Fruit fly (Drosophila melanogaster) whole organism, embryonic: ENCODE data around the gene CG15044.

Experiments
- Bgb ChIP-seq: fragments of 200-800 bp; sonication (Bioruptor generic); IDR thresholded peaks from 2 replicates; pipeline ENCODE4 v1.3.6; 2022; ENCODE audit warnings: missing biosample characterization, missing genetic modification characterization; ENCODE audit not compliant: partially characterized antibody
- CG12769 ChIP-seq: fragments of 200-800 bp; sonication (Bioruptor generic); optimal IDR thresholded peaks from 2 replicates; lab custom pipeline; 2019; ENCODE audit warnings: missing biosample characterization, mild to moderate bottlenecking, missing genetic modification characterization, moderate library complexity
- CG13287 ChIP-seq: fragments of 200-800 bp; sonication (Bioruptor generic); IDR thresholded peaks from 2 replicates; pipeline ENCODE4 v1.3.6; 2022; ENCODE audit warnings: missing biosample characterization, missing genetic modification characterization; ENCODE audit not compliant: partially characterized antibody
- CG13624 ChIP-seq: fragments of 200-800 bp; sonication (Bioruptor generic); optimal IDR thresholded peaks from 2 replicates; lab custom pipeline; 2016; ENCODE audit warnings: missing biosample characterization, missing genetic modification characterization
- CG14441 ChIP-seq: fragments of 200-800 bp; sonication (Bioruptor generic); IDR thresholded peaks from 2 replicates; pipeline ENCODE4 v1.3.6; 2022; ENCODE audit warnings: missing biosample characterization, missing genetic modification characterization
- CG14860 ChIP-seq: fragments of 200-800 bp; sonication (Bioruptor generic); IDR thresholded peaks from 3 replicates; pipeline ENCODE4 v1.3.6; 2022; ENCODE audit warnings: missing biosample characterization, missing genetic modification characterization; ENCODE audit not compliant: partially characterized antibody
- CG15479 ChIP-seq: fragments of 200-800 bp; sonication (Bioruptor generic); optimal IDR thresholded peaks from 3 replicates; lab custom pipeline; 2019; ENCODE audit warnings: missing biosample characterization, mild to moderate bottlenecking, missing genetic modification characterization, moderate library complexity
- CG1603 ChIP-seq: fragments of 200-800 bp; sonication (Bioruptor generic); optimal IDR thresholded peaks from 2 replicates; lab custom pipeline; 2019; ENCODE audit warnings: missing biosample characterization, mild to moderate bottlenecking, missing genetic modification characterization, moderate library complexity
- CG16813 ChIP-seq: fragments of 200-800 bp; sonication (Bioruptor generic); IDR thresholded peaks from 3 replicates; pipeline ENCODE4 v1.3.6; 2022; ENCODE audit warnings: missing biosample characterization, missing genetic modification characterization; ENCODE audit not compliant: partially characterized antibody
- CG17829 ChIP-seq: fragments of 200-800 bp; optimal IDR thresholded peaks from 2 replicates; lab custom pipeline; 2019; ENCODE audit warnings: missing biosample characterization, mild to moderate bottlenecking, missing genetic modification characterization, moderate library complexity
- CG2199 ChIP-seq: fragments of 200-800 bp; sonication (Bioruptor generic); IDR thresholded peaks from 3 replicates; pipeline ENCODE4 v1.3.6; 2022; ENCODE audit warnings: missing biosample characterization, missing genetic modification characterization
- CG2678 ChIP-seq: fragments of 200-800 bp; sonication (Bioruptor generic); optimal IDR thresholded peaks from 3 replicates; lab custom pipeline; 2019; ENCODE audit warnings: missing biosample characterization, mild to moderate bottlenecking, missing genetic modification characterization, moderate library complexity
- CG34422 ChIP-seq: fragments of 200-800 bp; sonication (Bioruptor generic); IDR thresholded peaks from 3 replicates; pipeline ENCODE4 v1.3.6; 2022; ENCODE audit warnings: missing biosample characterization, missing genetic modification characterization
- CG4707 ChIP-seq: fragments of 200-800 bp; sonication (Bioruptor generic); optimal IDR thresholded peaks from 2 replicates; lab custom pipeline; 2018; ENCODE audit warnings: missing biosample characterization, mild to moderate bottlenecking, missing genetic modification characterization, moderate library complexity
- CG4730 ChIP-seq: fragments of 200-800 bp; sonication (Bioruptor generic); IDR thresholded peaks from 2 replicates; pipeline ENCODE4 v1.3.6; 2022; ENCODE audit warnings: missing biosample characterization, missing genetic modification characterization
- CG5180 ChIP-seq: fragments of 200-800 bp; sonication (Bioruptor generic); optimal IDR thresholded peaks from 3 replicates; lab custom pipeline; 2017; ENCODE audit warnings: missing biosample characterization, missing genetic modification characterization, mild to moderate bottlenecking, moderate library complexity, missing genetic modification reagents
- CG7963 ChIP-seq: fragments of 200-800 bp; sonication (Bioruptor generic); IDR thresholded peaks from 3 replicates; pipeline ENCODE4 v1.3.6; 2022; ENCODE audit warnings: missing biosample characterization, missing genetic modification characterization; ENCODE audit not compliant: partially characterized antibody
- CG9797 ChIP-seq: fragments of 200-800 bp; sonication (Bioruptor generic); optimal IDR thresholded peaks from 3 replicates; lab custom pipeline; 2018; ENCODE audit warnings: missing biosample characterization, mild to moderate bottlenecking, missing genetic modification characterization
- Chrac-16 ChIP-seq: fragments of 200-800 bp; sonication (Bioruptor generic); optimal IDR thresholded peaks from 3 replicates; lab custom pipeline; 2016; ENCODE audit warnings: missing biosample characterization, missing genetic modification characterization
- Doc3 ChIP-seq: fragments of 200-800 bp; sonication (Bioruptor generic); IDR thresholded peaks from 3 replicates; pipeline ENCODE4 v1.3.6; 2022; ENCODE audit warnings: missing biosample characterization, missing genetic modification characterization; ENCODE audit not compliant: partially characterized antibody
- Dp ChIP-seq: fragments of 200-800 bp; sonication (Bioruptor generic); optimal IDR thresholded peaks from 2 replicates; lab custom pipeline; 2018; ENCODE audit warnings: missing biosample characterization, mild to moderate bottlenecking, missing genetic modification characterization, moderate library complexity
- Dref ChIP-seq: fragments of 200-800 bp; sonication (Bioruptor generic); IDR thresholded peaks from 2 replicates; pipeline ENCODE4 v1.3.6; 2022; ENCODE audit warnings: missing biosample characterization, missing genetic modification characterization
- H2.0 ChIP-seq: fragments of 200-800 bp; sonication (Bioruptor generic); IDR thresholded peaks from 2 replicates; pipeline ENCODE4 v1.3.6; 2022; ENCODE audit warnings: missing biosample characterization, missing genetic modification characterization
- HLH4C ChIP-seq: fragments of 200-800 bp; sonication (Bioruptor generic); IDR thresholded peaks from 3 replicates; pipeline ENCODE4 v1.3.6; 2022; ENCODE audit warnings: missing biosample characterization, missing genetic modification characterization; ENCODE audit not compliant: partially characterized antibody
- HmgZ ChIP-seq: fragments of 200-800 bp; sonication (Bioruptor generic); optimal IDR thresholded peaks from 2 replicates; lab custom pipeline; 2018; ENCODE audit warnings: missing biosample characterization, mild to moderate bottlenecking, missing genetic modification characterization
- Med ChIP-seq: fragments of 200-800 bp; sonication (Bioruptor generic); peaks from one replicate; lab custom pipeline; 2016; ENCODE audit warnings: missing biosample characterization, missing genetic modification characterization, mild to moderate bottlenecking, inconsistent platforms, moderate library complexity
- Neu2 ChIP-seq: fragments of 200-800 bp; sonication (Bioruptor generic); optimal IDR thresholded peaks from 3 replicates; lab custom pipeline; 2016; ENCODE audit warnings: missing biosample characterization, missing genetic modification characterization, borderline replicate concordance
- Sin3A ChIP-seq: fragments of >200 bp; optimal IDR thresholded peaks from 2 replicates; lab custom pipeline; 2018
- amos ChIP-seq: fragments of 200-800 bp; sonication (Bioruptor generic); IDR thresholded peaks from 2 replicates; pipeline ENCODE4 v1.3.6; 2022; ENCODE audit warnings: missing biosample characterization, missing genetic modification characterization; ENCODE audit not compliant: partially characterized antibody
- bowl ChIP-seq: fragments of 200-800 bp; sonication (Bioruptor generic); IDR thresholded peaks from 2 replicates; pipeline ENCODE4 v1.3.6; 2022; ENCODE audit warnings: missing biosample characterization, missing genetic modification characterization
- chinmo ChIP-seq: fragments of 200-800 bp; sonication (Bioruptor generic); IDR thresholded peaks from 4 replicates; pipeline ENCODE4 v1.3.6; 2022; ENCODE audit warnings: missing biosample characterization, missing genetic modification characterization; ENCODE audit not compliant: partially characterized antibody
- hb ChIP-seq: fragments of 200-800 bp; sonication (Bioruptor generic); IDR thresholded peaks from 3 replicates; pipeline ENCODE4 v1.3.6; 2022; ENCODE audit warnings: missing biosample characterization, missing genetic modification characterization; ENCODE audit not compliant: partially characterized antibody
- hbn ChIP-seq: fragments of 200-800 bp; sonication (Bioruptor generic); IDR thresholded peaks from 2 replicates; pipeline ENCODE4 v1.3.6; 2022; ENCODE audit warnings: missing biosample characterization, missing genetic modification characterization; ENCODE audit not compliant: partially characterized antibody
- inv ChIP-seq: fragments of 200-800 bp; sonication (Bioruptor generic); IDR thresholded peaks from 2 replicates; pipeline ENCODE4 v1.3.6; 2022; ENCODE audit warnings: missing biosample characterization, missing genetic modification characterization; ENCODE audit not compliant: partially characterized antibody
- jumu ChIP-seq: fragments of 200-800 bp; sonication (Bioruptor generic); optimal IDR thresholded peaks from 3 replicates; lab custom pipeline; 2016; ENCODE audit warnings: missing biosample characterization, missing genetic modification characterization
- kah ChIP-seq: fragments of 200-800 bp; sonication (Bioruptor generic); optimal IDR thresholded peaks from 2 replicates; lab custom pipeline; 2018; ENCODE audit warnings: missing biosample characterization, mild to moderate bottlenecking, missing genetic modification characterization
- oc ChIP-seq: fragments of 200-800 bp; sonication (Bioruptor generic); optimal IDR thresholded peaks from 2 replicates; lab custom pipeline; 2018; ENCODE audit warnings: missing biosample characterization, mild to moderate bottlenecking, missing genetic modification characterization, moderate library complexity
- pita ChIP-seq: fragments of 200-800 bp; sonication (Bioruptor generic); optimal IDR thresholded peaks from 2 replicates; lab custom pipeline; 2017; ENCODE audit warnings: missing biosample characterization, mild to moderate bottlenecking, missing genetic modification characterization
- pzg ChIP-seq: fragments of 200-800 bp; sonication (Bioruptor generic); optimal IDR thresholded peaks from 3 replicates; lab custom pipeline; 2018; ENCODE audit warnings: missing biosample characterization, mild to moderate bottlenecking, missing genetic modification characterization, moderate library complexity
- row ChIP-seq: fragments of 200-800 bp; sonication (Bioruptor generic); IDR thresholded peaks from 3 replicates; pipeline ENCODE4 v1.3.6; 2022; ENCODE audit warnings: missing biosample characterization, missing genetic modification characterization
- sna ChIP-seq: fragments of 200-800 bp; sonication (Bioruptor generic); IDR thresholded peaks from 2 replicates; pipeline ENCODE4 v1.3.6; 2022; ENCODE audit warnings: missing biosample characterization, missing genetic modification characterization; ENCODE audit not compliant: partially characterized antibody
- tna ChIP-seq: fragments of 200-800 bp; sonication (Bioruptor generic); IDR thresholded peaks from 2 replicates; pipeline ENCODE4 v1.3.6; 2022; ENCODE audit warnings: missing biosample characterization, missing genetic modification characterization; ENCODE audit not compliant: partially characterized antibody
- vnd ChIP-seq: fragments of 200-800 bp; sonication (Bioruptor generic); IDR thresholded peaks from 3 replicates; pipeline ENCODE4 v1.3.6; 2022; ENCODE audit warnings: missing biosample characterization, missing genetic modification characterization; ENCODE audit not compliant: partially characterized antibody
- zen2 ChIP-seq: fragments of 200-800 bp; sonication (Bioruptor generic); IDR thresholded peaks from 3 replicates; pipeline ENCODE4 v1.3.6; 2022; ENCODE audit warnings: missing biosample characterization, missing genetic modification characterization; ENCODE audit not compliant: partially characterized antibody

CG15044 gene

dm6 chrX:18504948-18505597 is 13.3 kb upstream of the CG15044 start, which contains the start of gene Wnt5 (continued):
- peak; percentile 51 for TF ChIP-seq Med (GFP tag; lab: Kevin White, UChicago)
- no peak for TF ChIP-seq CG14441 (GFP tag; lab: Robert Waterston, UW)
- peak; percentile 92 for TF ChIP-seq CG2199 (GFP tag; lab: Robert Waterston, UW)
- no peak for TF ChIP-seq jumu
- TF ChIP-seq oc, result peak; percentile 10
- TF ChIP-seq CG4730 (GFP tag; lab: Robert Waterston, UW), result no peak

DNA sequence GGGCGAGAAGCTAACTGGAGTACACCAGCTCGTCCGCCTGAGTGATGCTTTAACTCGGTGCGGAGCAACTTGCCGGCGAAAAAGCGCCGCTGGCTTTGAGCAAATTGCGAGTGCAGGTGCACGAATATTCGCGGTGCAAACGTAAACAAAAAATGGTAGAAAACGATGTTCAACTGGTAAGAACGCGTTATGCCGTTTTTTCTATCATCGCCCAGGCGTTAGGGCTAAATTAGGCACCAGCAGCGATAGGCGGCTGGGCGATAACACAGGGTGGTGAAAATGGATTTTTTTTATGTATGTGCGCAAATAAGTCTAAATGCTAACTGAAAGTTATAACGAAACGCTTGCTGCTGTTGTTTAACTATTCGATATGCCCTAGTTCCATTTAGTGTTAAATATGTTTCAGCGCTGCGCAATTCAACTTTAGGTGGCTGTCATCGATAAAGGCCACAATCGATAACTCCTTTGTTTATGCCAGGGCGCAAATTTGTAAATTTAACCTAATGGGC is 7.9 kb upstream of the CG15044 start, which contains the start of the genes Pgant7 and Xrcc2:
Gene Pgant7, minus strand, starts transcription at position 308 of the 509 bp plus-strand sequence.
Gene Xrcc2, plus strand, starts transcription at position 449 of the 509 bp plus-strand sequence.
- TF ChIP-seq chinmo (GFP tag; lab: Robert Waterston, UW) (0 out of 4 replicates have a peak, but pooled peaks have one; percentile 62), CG4707 (no peak), Dref (GFP tag; lab: Robert Waterston, UW) (peak; percentile 71), kah (peak; percentile 67), CG15479 (GFP tag; lab: Kevin White, UChicago) (peak; percentile 14), inv (GFP tag; lab: Robert Waterston, UW) (peak; percentile 32; the same call in 1 of the 2 replicates), Bgb (peak; percentile 70), CG1603 (tag; lab: Kevin White, UChicago) (peak; percentile 62), amos (GFP tag; lab: Robert Waterston, UW) (peak; percentile 77), tna (GFP tag; lab: Robert Waterston, UW) (peak; percentile 59; the same call in 1 of the 2 replicates), hb (GFP tag; lab: Robert Waterston, UW) (peak; percentile 75; the same call in 2 of the 3 replicates), HmgZ (tag; lab: Kevin White, UChicago) (peak; percentile 1), Chrac-16 (GFP tag; lab: Kevin White, UChicago) (no peak), CG12769 (tag; lab: Kevin White, UChicago) (no peak), CG5180 (GFP tag; lab: Kevin White, UChicago) (peak; percentile 43), H2.0 (GFP tag; lab: Robert Waterston, UW) (no peak), pita (peak; percentile 25), CG2678 (no peak), HLH4C (GFP tag; lab: Robert Waterston, UW) (peak; percentile 85), CG16813 (peak; percentile 75; the same call in 2 of the 3 replicates), CG13624 (GFP tag; lab: Kevin White, UChicago) (peak; percentile 34), CG9797 (peak; percentile 81), zen2 (GFP tag; lab: Robert Waterston, UW) (peak; percentile 51; the same call in 1 of the 3 replicates), hbn (GFP tag; lab: Robert Waterston, UW) (0 out of 2 replicates have a peak, but pooled peaks have one; percentile 35), Dp (peak; percentile 77), Neu2 (GFP tag; lab: Kevin White, UChicago) (no peak), row (GFP tag; lab: Robert Waterston, UW) (0 out of 3 replicates have a peak, but pooled peaks have one; percentile 26), CG34422 (peak; percentile 67; the same call in 2 of the 3 replicates), Doc3 (GFP tag; lab: Robert Waterston, UW) (peak; percentile 56), vnd (GFP tag; lab: Robert Waterston, UW) (peak; percentile 76), CG14860 (GFP tag; lab: Robert Waterston, UW) (peak; percentile 81), CG7963 (GFP tag; lab: Robert Waterston, UW) (peak; percentile 53; the same call in 1 of the 3 replicates), bowl (GFP tag; lab: Robert Waterston, UW) (no peak), pzg (GFP tag; lab: Kevin White, UChicago) (peak; percentile 65), CG13287 (GFP tag; lab: Robert Waterston, UW) (peak; percentile 88), sna (peak; percentile 76), CG17829 (peak; percentile 20), Sin3A (peak; percentile 85)
